Fruit fly (Drosophila melanogaster) whole organism, embryonic: ENCODE data around the gene Adgf-D.

Source experiments
- Asciz ChIP-seq: fragments of 200-800 bp; sonication (Bioruptor generic); optimal IDR thresholded peaks from 2 replicates; lab custom pipeline; 2017; ENCODE audit warnings: missing biosample characterization, mild to moderate bottlenecking, missing genetic modification characterization, missing genetic modification reagents
- CG10267 ChIP-seq: fragments of 200-800 bp; sonication (Bioruptor generic); optimal IDR thresholded peaks from 2 replicates; lab custom pipeline; 2018; ENCODE audit warnings: missing biosample characterization, mild to moderate bottlenecking, missing genetic modification characterization, moderate library complexity
- CG11247 ChIP-seq: fragments of 200-800 bp; sonication (Bioruptor generic); IDR thresholded peaks from 2 replicates; pipeline ENCODE4 v1.3.6; 2022; ENCODE audit warnings: missing biosample characterization, missing genetic modification characterization
- CG12769 ChIP-seq: fragments of 200-800 bp; sonication (Bioruptor generic); optimal IDR thresholded peaks from 2 replicates; lab custom pipeline; 2019; ENCODE audit warnings: missing biosample characterization, mild to moderate bottlenecking, missing genetic modification characterization, moderate library complexity
- CG14710 ChIP-seq: fragments of 200-800 bp; sonication (Bioruptor generic); optimal IDR thresholded peaks from 3 replicates; lab custom pipeline; 2019; ENCODE audit warnings: missing biosample characterization, mild to moderate bottlenecking, missing genetic modification characterization, moderate library complexity
- CG18599 ChIP-seq: fragments of 200-800 bp; sonication (Bioruptor generic); optimal IDR thresholded peaks from 3 replicates; lab custom pipeline; 2017; ENCODE audit warnings: missing biosample characterization, missing genetic modification characterization, mild to moderate bottlenecking, moderate library complexity, missing genetic modification reagents
- CG18619 ChIP-seq: fragments of 200-800 bp; sonication (Bioruptor generic); optimal IDR thresholded peaks from 3 replicates; lab custom pipeline; 2017; ENCODE audit warnings: missing biosample characterization, mild to moderate bottlenecking, missing genetic modification characterization
- CG2712 ChIP-seq: fragments of 200-800 bp; optimal IDR thresholded peaks from 3 replicates; lab custom pipeline; 2019; ENCODE audit warnings: missing biosample characterization, mild to moderate bottlenecking, missing genetic modification characterization, moderate library complexity
- CG3726 ChIP-seq: fragments of 200-800 bp; sonication (Bioruptor generic); IDR thresholded peaks from 3 replicates; pipeline ENCODE4, ENCODE4 v1.3.6; 2022; ENCODE audit warnings: missing biosample characterization, missing genetic modification characterization
- CG4360 ChIP-seq: fragments of 200-800 bp; sonication (Bioruptor generic); IDR thresholded peaks from 2 replicates; pipeline ENCODE4 v1.3.6; 2022; ENCODE audit warnings: missing biosample characterization, missing genetic modification characterization
- CG4820 ChIP-seq: fragments of 200-800 bp; sonication (Bioruptor generic); optimal IDR thresholded peaks from 3 replicates; lab custom pipeline; 2016; ENCODE audit warnings: missing biosample characterization, missing genetic modification characterization
- CG6654 ChIP-seq: fragments of 200-800 bp; sonication (Bioruptor generic); optimal IDR thresholded peaks from 2 replicates; lab custom pipeline; 2017; ENCODE audit warnings: missing biosample characterization, mild to moderate bottlenecking, missing genetic modification characterization
- CG7271 ChIP-seq: fragments of 200-800 bp; sonication (Bioruptor generic); optimal IDR thresholded peaks from 2 replicates; lab custom pipeline; 2018; ENCODE audit warnings: missing biosample characterization, mild to moderate bottlenecking, missing genetic modification characterization, moderate library complexity
- CG8359 ChIP-seq: fragments of 200-800 bp; sonication (Bioruptor generic); optimal IDR thresholded peaks from 2 replicates; lab custom pipeline; 2017; ENCODE audit warnings: missing biosample characterization, mild to moderate bottlenecking, missing genetic modification characterization, borderline replicate concordance
- CG8478 ChIP-seq: fragments of >200 bp; optimal IDR thresholded peaks from 2 replicates; lab custom pipeline; 2018
- CG8944 ChIP-seq: fragments of 200-800 bp; sonication (Bioruptor generic); optimal IDR thresholded peaks from 3 replicates; lab custom pipeline; 2016; ENCODE audit warnings: missing biosample characterization, missing genetic modification characterization
- CG9437 ChIP-seq: fragments of 200-800 bp; sonication (Bioruptor generic); optimal IDR thresholded peaks from 2 replicates; lab custom pipeline; 2018; ENCODE audit warnings: missing biosample characterization, mild to moderate bottlenecking, missing genetic modification characterization
- CTCF ChIP-seq: fragments of 200-800 bp; sonication (Bioruptor generic); optimal IDR thresholded peaks from 2 replicates; lab custom pipeline; 2017; ENCODE audit warnings: missing biosample characterization, mild to moderate bottlenecking, missing genetic modification characterization, moderate library complexity
- Ets65A ChIP-seq: fragments of 200-800 bp; sonication (Bioruptor generic); peaks from one replicate; lab custom pipeline; 2016; ENCODE audit warnings: missing biosample characterization, missing genetic modification characterization
- Hr3 ChIP-seq: fragments of 200-800 bp; sonication (Bioruptor generic); optimal IDR thresholded peaks from 3 replicates; lab custom pipeline; 2016; ENCODE audit warnings: missing biosample characterization, missing genetic modification characterization
- Max ChIP-seq: fragments of 200-800 bp; sonication (Bioruptor generic); optimal IDR thresholded peaks from 2 replicates; lab custom pipeline; 2016; ENCODE audit warnings: missing biosample characterization, mild to moderate bottlenecking, missing genetic modification characterization
- Rfx ChIP-seq: fragments of 200-800 bp; sonication (Bioruptor generic); IDR thresholded peaks from 2 replicates; pipeline ENCODE4 v1.3.6; 2022; ENCODE audit warnings: missing biosample characterization, missing genetic modification characterization
- Sox100B ChIP-seq: fragments of 200-800 bp; sonication (Bioruptor generic); optimal IDR thresholded peaks from 3 replicates; lab custom pipeline; 2018; ENCODE audit warnings: missing biosample characterization, mild to moderate bottlenecking, missing genetic modification characterization
- Spps ChIP-seq: fragments of 200-800 bp; sonication (Bioruptor generic); optimal IDR thresholded peaks from 2 replicates; lab custom pipeline; 2018; ENCODE audit warnings: missing biosample characterization, mild to moderate bottlenecking, missing genetic modification characterization
- Stat92E ChIP-seq, 3 experiments: fragments of >200 bp in 2 of 3; fragments of 200-800 bp in 1 of 3; sonication (Bioruptor generic) in 1 of 3; optimal IDR thresholded peaks; 2 replicates each; lab custom pipeline; 2017 to 2019; ENCODE audit warnings: missing biosample characterization in 3 of 3, missing genetic modification characterization in 3 of 3, mild to moderate bottlenecking in 1 of 3, moderate library complexity in 1 of 3
- Tbp ChIP-seq: fragments of >200 bp; optimal IDR thresholded peaks from 2 replicates; lab custom pipeline; 2018; ENCODE audit warnings: missing biosample characterization, missing genetic modification characterization
- Trl ChIP-seq, 3 experiments: fragments of >200 bp in 2 of 3; fragments of 200-800 bp in 1 of 3; sonication (Bioruptor generic) in 1 of 3; optimal IDR thresholded peaks; 2 replicates in 1 of 3; 3 replicates in 2 of 3; lab custom pipeline; 2016 to 2017; ENCODE audit warnings: missing biosample characterization in 1 of 3, missing genetic modification characterization in 1 of 3
- btn ChIP-seq: fragments of 200-800 bp; sonication (Bioruptor generic); optimal IDR thresholded peaks from 2 replicates; lab custom pipeline; 2016; ENCODE audit warnings: missing biosample characterization, missing genetic modification characterization
- cad ChIP-seq: fragments of >200 bp; optimal IDR thresholded peaks from 2 replicates; lab custom pipeline; 2017; ENCODE audit warnings: missing biosample characterization, missing genetic modification characterization
- chif ChIP-seq, 2 experiments: fragments of 200-800 bp; sonication (Bioruptor generic); optimal IDR thresholded peaks; 3 replicates each; lab custom pipeline; 2016; ENCODE audit warnings: missing biosample characterization in 2 of 2, missing genetic modification characterization in 2 of 2
- crol ChIP-seq: fragments of 200-800 bp; sonication (Bioruptor generic); IDR thresholded peaks from 2 replicates; pipeline ENCODE4 v1.3.6; 2022; ENCODE audit warnings: missing biosample characterization, missing genetic modification characterization
- fd64A ChIP-seq: fragments of 200-800 bp; sonication (Bioruptor generic); optimal IDR thresholded peaks from 3 replicates; lab custom pipeline; 2018; ENCODE audit warnings: missing biosample characterization, mild to moderate bottlenecking, missing genetic modification characterization
- gcm2 ChIP-seq: fragments of 200-800 bp; sonication (Bioruptor generic); optimal IDR thresholded peaks from 2 replicates; lab custom pipeline; 2016; ENCODE audit warnings: missing biosample characterization, missing genetic modification characterization
- grau ChIP-seq: fragments of 200-800 bp; optimal IDR thresholded peaks from 3 replicates; lab custom pipeline; 2019; ENCODE audit warnings: missing biosample characterization, mild to moderate bottlenecking, missing genetic modification characterization, moderate library complexity
- ham ChIP-seq: fragments of 200-800 bp; sonication (Bioruptor generic); IDR thresholded peaks from 2 replicates; pipeline ENCODE4 v1.3.6; 2022; ENCODE audit warnings: missing biosample characterization, missing genetic modification characterization
- nerfin-1 ChIP-seq: fragments of 200-800 bp; sonication (Bioruptor generic); optimal IDR thresholded peaks from 3 replicates; lab custom pipeline; 2019; ENCODE audit warnings: missing biosample characterization, mild to moderate bottlenecking, missing genetic modification characterization, moderate library complexity
- nmo ChIP-seq: fragments of 200-800 bp; sonication (Bioruptor generic); optimal IDR thresholded peaks from 2 replicates; lab custom pipeline; 2018; ENCODE audit warnings: missing biosample characterization, mild to moderate bottlenecking, missing genetic modification characterization, moderate library complexity
- phol ChIP-seq: fragments of 200-800 bp; sonication (Bioruptor generic); optimal IDR thresholded peaks from 3 replicates; lab custom pipeline; 2018; ENCODE audit warnings: missing biosample characterization, mild to moderate bottlenecking, missing genetic modification characterization, moderate library complexity
- sc ChIP-seq, 3 experiments: fragments of >200 bp in 2 of 3; fragments of 200-800 bp in 1 of 3; sonication (Bioruptor generic) in 1 of 3; optimal IDR thresholded peaks; 2 replicates in 2 of 3; 3 replicates in 1 of 3; lab custom pipeline; 2017; ENCODE audit warnings: mild to moderate bottlenecking in 1 of 3, missing biosample characterization in 1 of 3, missing genetic modification characterization in 1 of 3, missing genetic modification reagents in 1 of 3
- sens ChIP-seq: fragments of 200-800 bp; sonication (Bioruptor generic); peaks from one replicate; lab custom pipeline; 2016; ENCODE audit warnings: missing biosample characterization, missing genetic modification characterization
- sqz ChIP-seq: fragments of 200-800 bp; sonication (Bioruptor generic); optimal IDR thresholded peaks from 3 replicates; lab custom pipeline; 2018; ENCODE audit warnings: missing biosample characterization, mild to moderate bottlenecking, missing genetic modification characterization
- stwl ChIP-seq: fragments of 200-800 bp; sonication (Bioruptor generic); optimal IDR thresholded peaks from 3 replicates; lab custom pipeline; 2018; ENCODE audit warnings: missing biosample characterization, mild to moderate bottlenecking, missing genetic modification characterization, moderate library complexity
- sug ChIP-seq: fragments of 200-800 bp; optimal IDR thresholded peaks from 2 replicates; lab custom pipeline; 2019; ENCODE audit warnings: missing biosample characterization, mild to moderate bottlenecking, missing genetic modification characterization, moderate library complexity
- toy ChIP-seq: fragments of 200-800 bp; sonication (Bioruptor generic); IDR thresholded peaks from 2 replicates; pipeline ENCODE4 v1.3.6; 2022; ENCODE audit warnings: missing biosample characterization, missing genetic modification characterization
- trem ChIP-seq: fragments of 200-800 bp; optimal IDR thresholded peaks from 3 replicates; lab custom pipeline; 2019; ENCODE audit warnings: missing biosample characterization, mild to moderate bottlenecking, missing genetic modification characterization, moderate library complexity
- ttk ChIP-seq: fragments of 200-800 bp; sonication (Bioruptor generic); IDR thresholded peaks from 2 replicates; pipeline ENCODE4 v2.1.2; 2022; ENCODE audit warnings: missing biosample characterization, missing genetic modification characterization
- twi ChIP-seq: fragments of 200-800 bp; optimal IDR thresholded peaks from 2 replicates; lab custom pipeline; 2019; ENCODE audit warnings: missing biosample characterization, mild to moderate bottlenecking, missing genetic modification characterization, moderate library complexity
- zen ChIP-seq: fragments of 200-800 bp; sonication (Bioruptor generic); optimal IDR thresholded peaks from 3 replicates; lab custom pipeline; 2018; ENCODE audit warnings: missing biosample characterization, mild to moderate bottlenecking, missing genetic modification characterization, moderate library complexity

Adgf-D gene

DNA sequence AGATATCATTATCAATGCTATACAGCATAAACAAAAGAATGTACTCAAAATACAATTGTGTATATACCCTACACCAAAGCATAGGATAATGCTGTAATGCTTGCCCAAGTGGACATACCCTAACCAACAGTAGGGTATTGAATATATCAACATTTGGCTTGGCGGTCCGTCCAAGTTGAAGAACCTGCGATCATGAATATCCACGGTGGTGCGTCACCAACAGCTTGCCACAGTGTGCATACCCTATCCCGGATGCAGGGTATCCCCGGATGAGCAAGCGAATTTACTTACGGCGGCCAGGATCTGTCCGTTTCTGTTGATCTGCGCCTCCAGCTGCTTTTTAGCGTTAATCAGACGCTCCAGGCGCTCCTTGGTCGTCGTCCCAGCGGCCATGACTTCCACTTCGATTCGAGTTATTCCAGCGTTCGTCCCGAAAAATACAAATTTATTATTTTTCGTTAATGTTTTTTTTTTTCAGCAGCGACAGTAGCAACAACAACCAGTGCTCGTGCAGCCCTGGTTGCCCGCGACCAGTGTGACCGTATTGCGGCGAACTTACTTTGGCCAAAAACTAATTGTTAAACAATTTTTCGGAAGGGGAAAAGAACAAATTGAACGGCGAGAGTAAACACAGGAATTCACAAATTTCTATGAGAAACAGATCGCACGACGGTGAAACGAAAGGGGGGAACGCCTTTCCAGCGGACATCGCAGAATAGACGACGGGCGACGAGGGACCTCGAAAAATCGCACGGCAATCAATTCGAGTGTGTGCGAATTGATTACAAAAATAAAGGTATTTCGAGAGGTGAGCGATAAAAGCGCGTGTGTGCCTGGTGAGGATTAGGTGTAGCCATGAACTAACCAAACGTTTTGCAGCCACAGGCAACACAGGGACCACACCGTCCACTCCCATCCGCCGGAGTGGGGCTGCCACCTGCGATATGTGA is 28.8 kb downstream of the Adgf-D start, which contains the start of the genes Lkb1 and CG9588 (continued):
- TF ChIP-seq crol: no peak
- no peak for TF ChIP-seq fd64A (GFP tag; lab: Kevin White, UChicago)
- TF ChIP-seq CG18599 (GFP tag; lab: Kevin White, UChicago): peak; percentile 53
- peak; percentile 94 for TF ChIP-seq Ets65A (GFP tag; lab: Kevin White, UChicago)
- TF ChIP-seq grau (tag; lab: Kevin White, UChicago): no peak
- TF ChIP-seq Asciz (GFP tag; lab: Kevin White, UChicago): no peak
- TF ChIP-seq Hr3 (GFP tag; lab: Kevin White, UChicago): no peak
- TF ChIP-seq zen (tag; lab: Kevin White, UChicago): peak; percentile 5
- TF ChIP-seq CG12769 (tag; lab: Kevin White, UChicago): no peak
- peak; percentile 4 for TF ChIP-seq CG8944
- peak; percentile 46 to 52 for TF ChIP-seq chif (GFP tag; optimal IDR thresholded peaks at IDR 0.05; lab: Kevin White, UChicago)
- TF ChIP-seq CG18619: peak; percentile 36
- TF ChIP-seq CG3726 (GFP tag; lab: Robert Waterston, UW): peak; percentile 64; the same call in 1 of the 3 replicates
- peak; percentile 52; the same call in 1 of the 2 replicates for TF ChIP-seq toy (GFP tag; lab: Robert Waterston, UW)
- no peak for TF ChIP-seq Stat92E (GFP tag; optimal IDR thresholded peaks at IDR 0.05; lab: Kevin White, UChicago)
- TF ChIP-seq CG8359 (GFP tag; lab: Kevin White, UChicago): no peak
- TF ChIP-seq sug (tag; lab: Kevin White, UChicago): no peak
- no peak for TF ChIP-seq Sox100B (GFP tag; lab: Kevin White, UChicago)
- TF ChIP-seq btn: no peak
- TF ChIP-seq CG4820 (GFP tag; lab: Kevin White, UChicago): no peak
- TF ChIP-seq phol (tag; lab: Kevin White, UChicago): peak; percentile 16
- no peak for TF ChIP-seq CG8478
- TF ChIP-seq CG7271 (tag; lab: Kevin White, UChicago): no peak
- TF ChIP-seq gcm2 (GFP tag; lab: Kevin White, UChicago): no peak
- peak; percentile 83 for TF ChIP-seq ttk (GFP tag; lab: Robert Waterston, UW)
- TF ChIP-seq Rfx (GFP tag; lab: Robert Waterston, UW): peak; percentile 85
- peak; percentile 95 for TF ChIP-seq CG4360 (GFP tag; lab: Robert Waterston, UW)
- no peak for TF ChIP-seq Spps
- TF ChIP-seq Tbp (GFP tag; lab: Kevin White, UChicago): no peak
- peak; percentile 3 for TF ChIP-seq Max (GFP tag; lab: Kevin White, UChicago)

DNA sequence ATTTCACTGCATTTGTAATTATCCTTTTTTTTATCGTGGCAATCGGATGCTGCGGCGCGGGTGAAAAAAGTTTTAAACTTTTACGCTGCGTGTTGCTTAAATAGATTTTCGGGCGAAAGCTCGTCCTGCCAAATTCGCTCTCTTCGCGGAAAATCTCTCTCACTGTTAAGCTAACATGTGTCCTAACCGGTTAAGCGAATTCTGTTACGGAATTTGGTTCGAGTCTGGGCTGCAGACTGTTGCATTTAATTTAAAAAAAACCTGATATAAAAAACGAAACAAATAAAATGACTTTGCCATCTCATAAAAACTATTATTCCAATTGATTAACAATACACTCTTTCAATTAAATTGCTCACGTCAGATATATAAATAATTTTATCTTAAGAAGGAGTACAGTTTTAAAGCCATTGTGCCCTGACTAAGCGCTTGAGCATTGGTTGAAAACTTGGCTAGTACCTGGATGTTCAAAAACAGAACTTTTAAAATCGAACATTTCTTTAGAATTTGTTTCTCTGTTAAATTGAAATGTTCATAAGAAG is 30.6 kb downstream of the Adgf-D start, which contains the start of gene Task6:
Task6 (minus strand) TSS at position 51 of the 542 bp plus-strand sequence.
- peak; percentile 48 for TF ChIP-seq CG14710 (tag; lab: Kevin White, UChicago)
- TF ChIP-seq nerfin-1 (tag; lab: Kevin White, UChicago): peak; percentile 79
- TF ChIP-seq chif (GFP tag; optimal IDR thresholded peaks at IDR 0.05; lab: Kevin White, UChicago): no peak
- TF ChIP-seq sqz (GFP tag; lab: Kevin White, UChicago): peak; percentile 6
- peak; percentile 23 for TF ChIP-seq stwl (tag; lab: Kevin White, UChicago)
- TF ChIP-seq sens (GFP tag; lab: Kevin White, UChicago): peak; percentile 75
- TF ChIP-seq twi: no peak
- TF ChIP-seq CG9437 (GFP tag; lab: Kevin White, UChicago): peak; percentile 7
- peak; percentile 99 for TF ChIP-seq CG6654
- peak; percentile 6 for TF ChIP-seq CG10267 (tag; lab: Kevin White, UChicago)
- no peak for TF ChIP-seq CG11247
- no peak for TF ChIP-seq sc (optimal IDR thresholded peaks at IDR 0.05; lab: Kevin White, UChicago)
- TF ChIP-seq sc (GFP tag; optimal IDR thresholded peaks at IDR 0.05; lab: Kevin White, UChicago): no peak
- TF ChIP-seq ham (GFP tag; lab: Robert Waterston, UW): no peak
- TF ChIP-seq CTCF: peak; percentile 67
- peak in 1 of 2 experiments; percentile 20 for TF ChIP-seq Trl (optimal IDR thresholded peaks at IDR 0.05; lab: Kevin White, UChicago)
- no peak for TF ChIP-seq Trl (GFP tag; optimal IDR thresholded peaks at IDR 0.05; lab: Kevin White, UChicago)
- TF ChIP-seq CG2712: peak; percentile 1
- peak; percentile 9 for TF ChIP-seq trem
- peak; percentile 39 for TF ChIP-seq nmo
- peak; percentile 78 for TF ChIP-seq cad (GFP tag; lab: Kevin White, UChicago)
